Fruit fly (Drosophila melanogaster): ENCODE results near the gene Adk2.
A peak's percentile ranks its signal among the peaks of the same experiment; 100 is the strongest.

The Adk2 gene

dm6 chr3L:13041292-13042067, 19.0 kb upstream of the Adk2 start, which contains the start of gene RpS4 (continued):
- TF ChIP-seq CG8281 (tag; optimal IDR thresholded peaks at IDR 0.05) = peak; percentile 73
- TF ChIP-seq ara (GFP tag; IDR thresholded peaks at IDR 0.05) = peak; percentile 77
- peak; percentile 77 for TF ChIP-seq CG6175 (GFP tag; IDR thresholded peaks at IDR 0.05)
- peak; percentile 83 for TF ChIP-seq CG6683 (GFP tag; optimal IDR thresholded peaks at IDR 0.05)
- TF ChIP-seq mam (GFP tag; optimal IDR thresholded peaks at IDR 0.05) = peak; percentile 84
- TF ChIP-seq CG43689 (GFP tag; IDR thresholded peaks at IDR 0.05) = peak; percentile 72; the same call in 1 of the 2 replicates
- peak; percentile 98 for TF ChIP-seq Ets65A (GFP tag)
- TF ChIP-seq wek (GFP tag; optimal IDR thresholded peaks at IDR 0.05) = peak; percentile 99
- TF ChIP-seq CG2199 (GFP tag; IDR thresholded peaks at IDR 0.05) = peak; percentile 86; the same call in 2 of the 3 replicates
- TF ChIP-seq E2f2 (GFP tag; IDR thresholded peaks at IDR 0.05) = peak; percentile 37
- TF ChIP-seq CG17328 (GFP tag; IDR thresholded peaks at IDR 0.05) = peak; percentile 95
- TF ChIP-seq zfh1 (GFP tag; IDR thresholded peaks at IDR 0.05) = peak; percentile 92
- peak; percentile 66 for TF ChIP-seq Hr3 (GFP tag; optimal IDR thresholded peaks at IDR 0.05)
- TF ChIP-seq ac (GFP tag; optimal IDR thresholded peaks at IDR 0.05) = peak; percentile 92
- peak; percentile 54 for TF ChIP-seq CG8290 (GFP tag; optimal IDR thresholded peaks at IDR 0.05)
- peak; percentile 92 to 98 for TF ChIP-seq CG8290 (tag; optimal IDR thresholded peaks at IDR 0.05)
- no peak for TF ChIP-seq corto (GFP tag; optimal IDR thresholded peaks at IDR 0.05)
- TF ChIP-seq CG13424 (tag; optimal IDR thresholded peaks at IDR 0.05) = peak; percentile 57
- peak; percentile 98 for TF ChIP-seq odd (GFP tag; optimal IDR thresholded peaks at IDR 0.05)
- peak; percentile 93 for TF ChIP-seq CG11723 (GFP tag; optimal IDR thresholded peaks at IDR 0.05)
- peak; percentile 83 for TF ChIP-seq CG7745 (tag; optimal IDR thresholded peaks at IDR 0.05)
- peak; percentile 82 for TF ChIP-seq vfl (GFP tag; optimal IDR thresholded peaks at IDR 0.05)
- no peak for TF ChIP-seq dimm (GFP tag; IDR thresholded peaks at IDR 0.05)
- peak; percentile 82 for TF ChIP-seq CG14050 (GFP tag; IDR thresholded peaks at IDR 0.05)
- TF ChIP-seq bowl (GFP tag; IDR thresholded peaks at IDR 0.05) = peak; percentile 50; the same call in 1 of the 2 replicates
- peak; percentile 82 for TF ChIP-seq lmd (GFP tag; IDR thresholded peaks at IDR 0.05)
- peak; percentile 1; the same call in 1 of the 2 replicates for TF ChIP-seq Ravus (GFP tag; IDR thresholded peaks at IDR 0.05)
- peak; percentile 95 for TF ChIP-seq bcd (GFP tag; optimal IDR thresholded peaks at IDR 0.05)
- peak; percentile 87 for TF ChIP-seq CG11247 (GFP tag; IDR thresholded peaks at IDR 0.05)
- TF ChIP-seq ERR (GFP tag; optimal IDR thresholded peaks at IDR 0.05) = peak; percentile 76
- TF ChIP-seq CG8388 (GFP tag; optimal IDR thresholded peaks at IDR 0.05) = peak; percentile 71
- TF ChIP-seq CG2120 (GFP tag; optimal IDR thresholded peaks at IDR 0.05) = peak; percentile 71
- TF ChIP-seq Atf3 (GFP tag; optimal IDR thresholded peaks at IDR 0.05) = peak; percentile 75
- TF ChIP-seq Rfx (GFP tag; IDR thresholded peaks at IDR 0.05) = peak; percentile 93
- TF ChIP-seq CG30020 (tag; optimal IDR thresholded peaks at IDR 0.05) = peak; percentile 50
- TF ChIP-seq nmo (GFP tag; optimal IDR thresholded peaks at IDR 0.05) = peak; percentile 68
- TF ChIP-seq oc (tag; optimal IDR thresholded peaks at IDR 0.05) = peak; percentile 88
- TF ChIP-seq CG10267 (tag; optimal IDR thresholded peaks at IDR 0.05) = peak; percentile 80
- peak; percentile 97 for TF ChIP-seq ash1 (GFP tag; optimal IDR thresholded peaks at IDR 0.05)
- TF ChIP-seq prd (optimal IDR thresholded peaks at IDR 0.05) = no peak
- peak; percentile 73 for TF ChIP-seq prd (GFP tag; IDR thresholded peaks at IDR 0.05)
- TF ChIP-seq scrt (GFP tag; optimal IDR thresholded peaks at IDR 0.05) = peak; percentile 92
- peak; percentile 77 for TF ChIP-seq tin (GFP tag; optimal IDR thresholded peaks at IDR 0.05)
- TF ChIP-seq Lhr (GFP tag; optimal IDR thresholded peaks at IDR 0.05) = peak; percentile 93
- peak; percentile 91 for TF ChIP-seq CG33213 (GFP tag; optimal IDR thresholded peaks at IDR 0.05)
- TF ChIP-seq ro (GFP tag; IDR thresholded peaks at IDR 0.05) = peak; percentile 6; the same call in 1 of the 2 replicates
- no peak for TF ChIP-seq nerfin-2 (GFP tag; IDR thresholded peaks at IDR 0.05; ENCODE audit: partially characterized antibody)
- no peak for TF ChIP-seq dan (GFP tag; IDR thresholded peaks at IDR 0.05)
- peak; percentile 88 for TF ChIP-seq CG13894 (tag; optimal IDR thresholded peaks at IDR 0.05)
- peak; percentile 35; the same call in 1 of the 2 replicates for TF ChIP-seq ato (GFP tag; IDR thresholded peaks at IDR 0.05; ENCODE audit: partially characterized antibody)
